1 fruit fly cellular context compared by ENCODE assay signal in the genomic region with DNA sequence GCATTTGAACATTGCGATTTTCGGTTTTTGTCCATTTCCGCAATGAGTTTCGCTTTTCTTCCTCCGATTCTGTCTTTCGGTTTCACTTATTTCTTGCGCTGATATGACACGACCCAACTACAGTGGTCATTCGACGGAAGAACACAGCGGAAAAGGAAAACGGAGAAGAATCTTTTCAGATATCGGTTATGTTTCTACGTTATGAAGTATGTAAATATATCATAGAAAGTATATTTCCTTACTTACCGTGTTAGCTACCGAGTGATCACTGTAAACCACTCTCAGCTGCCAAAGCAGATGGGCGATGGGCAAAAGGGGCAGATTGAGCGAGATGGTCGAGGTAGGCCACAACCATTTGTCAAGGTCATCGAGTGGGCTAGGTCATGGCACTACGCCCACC.
TF ChIP-seq lines count a peak whose summit lies in the region.

No protein-coding gene starts in this region.

TF ChIP-seq in whole organism, embryonic, 481 proteins besides CTCF, POLR2A, EP300 and RAD21 (continued from another document and continues in another):
- TF ChIP-seq sob (GFP tag; IDR thresholded peaks at IDR 0.05; lab: Robert Waterston, UW) (peak; percentile 64; the same call in 1 of the 2 replicates), Myb (GFP tag; optimal IDR thresholded peaks at IDR 0.05; lab: Kevin White, UChicago) (peak; percentile 14), inv (GFP tag; IDR thresholded peaks at IDR 0.05; lab: Robert Waterston, UW; ENCODE audit: partially characterized antibody) (no peak), CG6689 (GFP tag; IDR thresholded peaks at IDR 0.05; lab: Robert Waterston, UW) (0 out of 2 replicates have a peak, but pooled peaks have one; percentile 23), otp (GFP tag; IDR thresholded peaks at IDR 0.05; lab: Robert Waterston, UW) (0 out of 3 replicates have a peak, but pooled peaks have one; percentile 34), CG7372 (GFP tag; IDR thresholded peaks at IDR 0.05; lab: Robert Waterston, UW) (0 out of 2 replicates have a peak, but pooled peaks have one; percentile 27), Gug (GFP tag; IDR thresholded peaks at IDR 0.05; lab: Robert Waterston, UW) (peak; percentile 44; the same call in 2 of the 4 replicates), CG34376 (GFP tag; optimal IDR thresholded peaks at IDR 0.05; lab: Kevin White, UChicago) (no peak), repo (GFP tag; optimal IDR thresholded peaks at IDR 0.05; lab: Kevin White, UChicago) (peak; percentile 30), ind (GFP tag; optimal IDR thresholded peaks at IDR 0.05; lab: Kevin White, UChicago) (peak; percentile 62), CG11696 (GFP tag; IDR thresholded peaks at IDR 0.05; lab: Robert Waterston, UW) (no peak), MTF-1 (GFP tag; optimal IDR thresholded peaks at IDR 0.05; lab: Kevin White, UChicago; ENCODE audit: borderline replicate concordance) (no peak), bsh (GFP tag; optimal IDR thresholded peaks at IDR 0.05; lab: Kevin White, UChicago) (peak in 1 of 2 experiments; percentile 32), ssp (GFP tag; IDR thresholded peaks at IDR 0.05; lab: Robert Waterston, UW) (peak; percentile 31; the same call in 1 of the 2 replicates), phol (tag; optimal IDR thresholded peaks at IDR 0.05; lab: Kevin White, UChicago) (peak; percentile 15), gt (GFP tag; IDR thresholded peaks at IDR 0.05; lab: Robert Waterston, UW) (no peak), CG8924 (tag; optimal IDR thresholded peaks at IDR 0.05; lab: Kevin White, UChicago) (no peak), corto (GFP tag; optimal IDR thresholded peaks at IDR 0.05; lab: Kevin White, UChicago) (no peak), run (tag; optimal IDR thresholded peaks at IDR 0.05; lab: Kevin White, UChicago) (no peak), CG10654 (GFP tag; optimal IDR thresholded peaks at IDR 0.05; lab: Kevin White, UChicago) (no peak), CG31365 (tag; optimal IDR thresholded peaks at IDR 0.05; lab: Kevin White, UChicago) (peak; percentile 10), ac (GFP tag; optimal IDR thresholded peaks at IDR 0.05; lab: Kevin White, UChicago) (no peak), CG4404 (GFP tag; IDR thresholded peaks at IDR 0.05; lab: Robert Waterston, UW) (0 out of 2 replicates have a peak, but pooled peaks have one; percentile 29), CG8089 (GFP tag; optimal IDR thresholded peaks at IDR 0.05; lab: Kevin White, UChicago) (no peak), CG16863 (GFP tag; optimal IDR thresholded peaks at IDR 0.05; lab: Kevin White, UChicago) (no peak), sens (GFP tag; lab: Kevin White, UChicago) (peak; percentile 70), CG2678 (tag; optimal IDR thresholded peaks at IDR 0.05; lab: Kevin White, UChicago) (peak; percentile 54), CG2199 (GFP tag; IDR thresholded peaks at IDR 0.05; lab: Robert Waterston, UW) (no peak), CG10431 (GFP tag; optimal IDR thresholded peaks at IDR 0.05; lab: Kevin White, UChicago) (no peak), Oaz (GFP tag; IDR thresholded peaks at IDR 0.05; lab: Robert Waterston, UW) (no peak), H2.0 (GFP tag; IDR thresholded peaks at IDR 0.05; lab: Robert Waterston, UW) (peak; percentile 35), Trl (optimal IDR thresholded peaks at IDR 0.05; lab: Kevin White, UChicago) (no peak), Trl (GFP tag; optimal IDR thresholded peaks at IDR 0.05; lab: Kevin White, UChicago) (peak; percentile 12), CG7556 (GFP tag; optimal IDR thresholded peaks at IDR 0.05; lab: Kevin White, UChicago) (peak; percentile 6), E2f1 (GFP tag; IDR thresholded peaks at IDR 0.05; lab: Robert Waterston, UW) (peak; percentile 23; the same call in 1 of the 2 replicates), BtbVII (GFP tag; optimal IDR thresholded peaks at IDR 0.05; lab: Kevin White, UChicago) (no peak), CG3065 (GFP tag; optimal IDR thresholded peaks at IDR 0.05; lab: Kevin White, UChicago) (no peak), CG10147 (GFP tag; optimal IDR thresholded peaks at IDR 0.05; lab: Kevin White, UChicago) (no peak), sd (tag; optimal IDR thresholded peaks at IDR 0.05; lab: Kevin White, UChicago) (no peak), CG2120 (GFP tag; optimal IDR thresholded peaks at IDR 0.05; lab: Kevin White, UChicago) (peak; percentile 70), jumu (GFP tag; optimal IDR thresholded peaks at IDR 0.05; lab: Kevin White, UChicago) (peak; percentile 2), CG42726 (GFP tag; IDR thresholded peaks at IDR 0.05; lab: Robert Waterston, UW; ENCODE audit: partially characterized antibody) (no peak), Sox100B (GFP tag; optimal IDR thresholded peaks at IDR 0.05; lab: Kevin White, UChicago) (no peak), B-H1 (GFP tag; IDR thresholded peaks at IDR 0.05; lab: Robert Waterston, UW) (no peak), jigr1 (GFP tag; IDR thresholded peaks at IDR 0.05; lab: Robert Waterston, UW) (no peak), sug (tag; optimal IDR thresholded peaks at IDR 0.05; lab: Kevin White, UChicago) (no peak), Drgx (GFP tag; IDR thresholded peaks at IDR 0.05; lab: Robert Waterston, UW) (peak; percentile 15; the same call in 1 of the 2 replicates), CG17802 (tag; optimal IDR thresholded peaks at IDR 0.05; lab: Kevin White, UChicago) (peak; percentile 11), CG17612 (GFP tag; IDR thresholded peaks at IDR 0.05; lab: Robert Waterston, UW) (0 out of 2 replicates have a peak, but pooled peaks have one; percentile 30), HLH3B (GFP tag; IDR thresholded peaks at IDR 0.05; lab: Robert Waterston, UW) (peak; percentile 48), NK7.1 (GFP tag; optimal IDR thresholded peaks at IDR 0.05; lab: Kevin White, UChicago) (no peak), nmo (GFP tag; optimal IDR thresholded peaks at IDR 0.05; lab: Kevin White, UChicago) (peak; percentile 23), ci (GFP tag; IDR thresholded peaks at IDR 0.05; lab: Robert Waterston, UW) (peak; percentile 61; the same call in 2 of the 3 replicates), zfh2 (GFP tag; optimal IDR thresholded peaks at IDR 0.05; lab: Kevin White, UChicago) (peak; percentile 49), CG11456 (GFP tag; IDR thresholded peaks at IDR 0.05; lab: Robert Waterston, UW) (peak; percentile 78; the same call in 2 of the 3 replicates), CG12155 (GFP tag; optimal IDR thresholded peaks at IDR 0.05; lab: Kevin White, UChicago) (peak; percentile 30), CG31224 (GFP tag; IDR thresholded peaks at IDR 0.05; lab: Robert Waterston, UW) (0 out of 2 replicates have a peak, but pooled peaks have one; percentile 25), pum (GFP tag; optimal IDR thresholded peaks at IDR 0.05; lab: Kevin White, UChicago) (no peak), lbe (GFP tag; optimal IDR thresholded peaks at IDR 0.05; lab: Kevin White, UChicago) (no peak), dpn (GFP tag; optimal IDR thresholded peaks at IDR 0.05; lab: Kevin White, UChicago) (peak; percentile 10 to 52), gfzf (GFP tag; optimal IDR thresholded peaks at IDR 0.05; lab: Kevin White, UChicago) (no peak), CG4617 (GFP tag; optimal IDR thresholded peaks at IDR 0.05; lab: Kevin White, UChicago; ENCODE audit: borderline replicate concordance) (no peak), dysf (GFP tag; IDR thresholded peaks at IDR 0.05; lab: Robert Waterston, UW) (peak; percentile 56; the same call in 2 of the 3 replicates), CG12104 (GFP tag; optimal IDR thresholded peaks at IDR 0.05; lab: Kevin White, UChicago) (no peak), wek (GFP tag; optimal IDR thresholded peaks at IDR 0.05; lab: Kevin White, UChicago) (no peak), danr (GFP tag; IDR thresholded peaks at IDR 0.05; lab: Robert Waterston, UW) (no peak), Hr51 (GFP tag; optimal IDR thresholded peaks at IDR 0.05; lab: Kevin White, UChicago) (peak in 1 of 2 experiments; percentile 36), CG11723 (GFP tag; optimal IDR thresholded peaks at IDR 0.05; lab: Kevin White, UChicago) (no peak), trh (GFP tag; optimal IDR thresholded peaks at IDR 0.05; lab: Kevin White, UChicago) (no peak), oc (tag; optimal IDR thresholded peaks at IDR 0.05; lab: Kevin White, UChicago) (no peak), chn (GFP tag; optimal IDR thresholded peaks at IDR 0.05; lab: Kevin White, UChicago) (no peak), CG11093 (GFP tag; IDR thresholded peaks at IDR 0.05; lab: Robert Waterston, UW) (0 out of 3 replicates have a peak, but pooled peaks have one; percentile 40), hb (GFP tag; IDR thresholded peaks at IDR 0.05; lab: Robert Waterston, UW; ENCODE audit: partially characterized antibody) (no peak), CG9727 (GFP tag; optimal IDR thresholded peaks at IDR 0.05; lab: Kevin White, UChicago) (peak; percentile 31), grau (tag; optimal IDR thresholded peaks at IDR 0.05; lab: Kevin White, UChicago) (peak; percentile 78), fd96Cb (tag; optimal IDR thresholded peaks at IDR 0.05; lab: Kevin White, UChicago) (peak; percentile 7), unpg (GFP tag; optimal IDR thresholded peaks at IDR 0.05; lab: Kevin White, UChicago) (peak; percentile 38), tgo (GFP tag; IDR thresholded peaks at IDR 0.05; lab: Robert Waterston, UW) (peak; percentile 56; the same call in 2 of the 3 replicates), dm (GFP tag; optimal IDR thresholded peaks at IDR 0.05; lab: Kevin White, UChicago) (no peak), CG4730 (GFP tag; IDR thresholded peaks at IDR 0.05; lab: Robert Waterston, UW) (0 out of 2 replicates have a peak, but pooled peaks have one; percentile 14), chm (GFP tag; IDR thresholded peaks at IDR 0.05; lab: Robert Waterston, UW) (0 out of 2 replicates have a peak, but pooled peaks have one; percentile 11), esg (GFP tag; conservative IDR thresholded peaks at IDR 0.05; lab: Robert Waterston, UW) (no peak), CG4424 (GFP tag; optimal IDR thresholded peaks at IDR 0.05; lab: Kevin White, UChicago) (peak; percentile 0), CG12299 (tag; optimal IDR thresholded peaks at IDR 0.05; lab: Kevin White, UChicago) (no peak), ftz-f1 (GFP tag; optimal IDR thresholded peaks at IDR 0.05; lab: Kevin White, UChicago) (peak; percentile 64), CG8944 (GFP tag; optimal IDR thresholded peaks at IDR 0.05; lab: Kevin White, UChicago) (peak; percentile 21), fru (optimal IDR thresholded peaks at IDR 0.05; lab: Kevin White, UChicago) (no peak), CG18599 (GFP tag; optimal IDR thresholded peaks at IDR 0.05; lab: Kevin White, UChicago) (peak; percentile 72), pan (optimal IDR thresholded peaks at IDR 0.05; lab: Kevin White, UChicago) (no peak), pan (GFP tag; optimal IDR thresholded peaks at IDR 0.05 in 1 of 2, IDR thresholded peaks at IDR 0.05 in 1 of 2) (peak in 1 of 2 experiments; percentile 70), luna (GFP tag; optimal IDR thresholded peaks at IDR 0.05; lab: Kevin White, UChicago) (no peak), CG6813 (GFP tag; optimal IDR thresholded peaks at IDR 0.05; lab: Kevin White, UChicago) (no peak), CG5245 (GFP tag; optimal IDR thresholded peaks at IDR 0.05; lab: Kevin White, UChicago) (no peak), NC2α (GFP tag; optimal IDR thresholded peaks at IDR 0.05; lab: Kevin White, UChicago) (no peak), CG14441 (GFP tag; IDR thresholded peaks at IDR 0.05; lab: Robert Waterston, UW) (peak; percentile 56), Dbx (GFP tag; IDR thresholded peaks at IDR 0.05; lab: Robert Waterston, UW) (peak; percentile 63; the same call in 2 of the 3 replicates), Hr39 (optimal IDR thresholded peaks at IDR 0.05; lab: Kevin White, UChicago) (no peak), Dip2 (GFP tag; IDR thresholded peaks at IDR 0.05; lab: Robert Waterston, UW) (no peak), rib (GFP tag; IDR thresholded peaks at IDR 0.05; lab: Robert Waterston, UW) (0 out of 2 replicates have a peak, but pooled peaks have one; percentile 31), nerfin-2 (GFP tag; IDR thresholded peaks at IDR 0.05; lab: Robert Waterston, UW; ENCODE audit: partially characterized antibody) (no peak), Hmr (GFP tag; optimal IDR thresholded peaks at IDR 0.05; lab: Kevin White, UChicago) (peak; percentile 32), CG8359 (GFP tag; optimal IDR thresholded peaks at IDR 0.05; lab: Kevin White, UChicago; ENCODE audit: borderline replicate concordance) (no peak), CG30403 (GFP tag; optimal IDR thresholded peaks at IDR 0.05; lab: Kevin White, UChicago) (peak; percentile 32), slp2 (GFP tag; optimal IDR thresholded peaks at IDR 0.05; lab: Kevin White, UChicago) (no peak), Adf1 (GFP tag; IDR thresholded peaks at IDR 0.05; lab: Robert Waterston, UW) (0 out of 2 replicates have a peak, but pooled peaks have one; percentile 6), cas (GFP tag; IDR thresholded peaks at IDR 0.05; lab: Robert Waterston, UW) (no peak), CG11695 (GFP tag; IDR thresholded peaks at IDR 0.05; lab: Robert Waterston, UW) (0 out of 3 replicates have a peak, but pooled peaks have one; percentile 31), toy (GFP tag; IDR thresholded peaks at IDR 0.05; lab: Robert Waterston, UW) (no peak), Dfd (GFP tag; optimal IDR thresholded peaks at IDR 0.05; lab: Kevin White, UChicago) (no peak), Doc3 (GFP tag; IDR thresholded peaks at IDR 0.05; lab: Robert Waterston, UW; ENCODE audit: partially characterized antibody) (no peak), vfl (GFP tag; optimal IDR thresholded peaks at IDR 0.05; lab: Kevin White, UChicago) (no peak), Sox102F (GFP tag; optimal IDR thresholded peaks at IDR 0.05; lab: Kevin White, UChicago) (peak; percentile 33), Dip3 (GFP tag; optimal IDR thresholded peaks at IDR 0.05; lab: Kevin White, UChicago) (peak; percentile 56), HLH54F (GFP tag; optimal IDR thresholded peaks at IDR 0.05; lab: Kevin White, UChicago) (peak; percentile 30), CG12391 (tag; optimal IDR thresholded peaks at IDR 0.05; lab: Kevin White, UChicago) (peak; percentile 14), CG8765 (GFP tag; IDR thresholded peaks at IDR 0.05; lab: Robert Waterston, UW) (no peak), CG34224 (GFP tag; IDR thresholded peaks at IDR 0.05; lab: Robert Waterston, UW; ENCODE audit: partially characterized antibody) (no peak), Dad (GFP tag; optimal IDR thresholded peaks at IDR 0.05; lab: Kevin White, UChicago) (peak; percentile 22), Ptx1 (GFP tag; IDR thresholded peaks at IDR 0.05; lab: Robert Waterston, UW) (peak; percentile 54), CG7271 (tag; optimal IDR thresholded peaks at IDR 0.05; lab: Kevin White, UChicago) (no peak), PHDP (tag; optimal IDR thresholded peaks at IDR 0.05; lab: Kevin White, UChicago) (peak; percentile 53), CG10209 (GFP tag; optimal IDR thresholded peaks at IDR 0.05; lab: Kevin White, UChicago) (peak; percentile 6), CG15601 (tag; optimal IDR thresholded peaks at IDR 0.05; lab: Kevin White, UChicago) (no peak)
